Fruit fly (Drosophila melanogaster) whole organism, prepupa: Measurements from ENCODE around the gene CG18273.

Source experiments
- CG10669 ChIP-seq: fragments of 200-800 bp; sonication (Bioruptor generic); optimal IDR thresholded peaks from 3 replicates; lab custom pipeline; 2018; ENCODE audit warnings: missing biosample characterization, mild to moderate bottlenecking, missing genetic modification characterization, moderate library complexity
- CG11902 ChIP-seq: fragments of 200-800 bp; sonication (Bioruptor generic); optimal IDR thresholded peaks from 3 replicates; lab custom pipeline; 2016; ENCODE audit warnings: missing biosample characterization, missing genetic modification characterization
- CG15336 ChIP-seq: fragments of 200-800 bp; sonication (Bioruptor generic); IDR thresholded peaks from 2 replicates; pipeline ENCODE4 v1.3.6; 2022; ENCODE audit warnings: missing biosample characterization, missing genetic modification characterization
- CG16779 ChIP-seq: fragments of 200-800 bp; sonication (Bioruptor generic); optimal IDR thresholded peaks from 3 replicates; lab custom pipeline; 2017; ENCODE audit warnings: missing biosample characterization, mild to moderate bottlenecking, missing genetic modification characterization
- CG3032 ChIP-seq: fragments of 200-800 bp; optimal IDR thresholded peaks from 2 replicates; lab custom pipeline; 2019; ENCODE audit warnings: missing biosample characterization, mild to moderate bottlenecking, missing genetic modification characterization, moderate library complexity
- CG31627 ChIP-seq: fragments of 200-800 bp; sonication (Bioruptor generic); optimal IDR thresholded peaks from 3 replicates; lab custom pipeline; 2016; ENCODE audit warnings: missing biosample characterization, missing genetic modification characterization
- CG32006 ChIP-seq: fragments of 200-800 bp; sonication (Bioruptor generic); optimal IDR thresholded peaks from 3 replicates; lab custom pipeline; 2017; ENCODE audit warnings: missing biosample characterization, mild to moderate bottlenecking, missing genetic modification characterization
- CG3919 ChIP-seq: fragments of 200-800 bp; sonication (Bioruptor generic); optimal IDR thresholded peaks from 3 replicates; lab custom pipeline; 2016; ENCODE audit warnings: missing biosample characterization, missing genetic modification characterization
- CG4318 ChIP-seq: fragments of 200-800 bp; sonication (Bioruptor generic); optimal IDR thresholded peaks from 3 replicates; lab custom pipeline; 2017; ENCODE audit warnings: missing biosample characterization, mild to moderate bottlenecking, missing genetic modification characterization
- CG6163 ChIP-seq: fragments of 200-800 bp; sonication (Bioruptor generic); IDR thresholded peaks from 3 replicates; pipeline ENCODE4 v1.3.6; 2022; ENCODE audit warnings: missing biosample characterization, missing genetic modification characterization
- CG6276 ChIP-seq: fragments of 200-800 bp; sonication (Bioruptor generic); optimal IDR thresholded peaks from 2 replicates; lab custom pipeline; 2017; ENCODE audit warnings: missing biosample characterization, mild to moderate bottlenecking, missing genetic modification characterization
- CG6808 ChIP-seq: fragments of 200-800 bp; sonication (Bioruptor generic); optimal IDR thresholded peaks from 3 replicates; lab custom pipeline; 2017; ENCODE audit warnings: missing biosample characterization, missing genetic modification characterization, mild to moderate bottlenecking, moderate library complexity, missing genetic modification reagents
- CG8632 ChIP-seq: fragments of 200-800 bp; sonication (Bioruptor generic); optimal IDR thresholded peaks from 3 replicates; lab custom pipeline; 2016; ENCODE audit warnings: missing biosample characterization, missing genetic modification characterization
- Eip78C ChIP-seq: fragments of 200-800 bp; sonication (Bioruptor generic); peaks from one replicate; lab custom pipeline; 2016; ENCODE audit warnings: missing biosample characterization, missing genetic modification characterization
- Eip93F ChIP-seq: fragments of 200-800 bp; sonication (Bioruptor generic); optimal IDR thresholded peaks from 2 replicates; lab custom pipeline; 2016; ENCODE audit warnings: missing biosample characterization, mild to moderate bottlenecking, missing genetic modification characterization
- Ets21C ChIP-seq: fragments of 200-800 bp; sonication (Bioruptor generic); optimal IDR thresholded peaks from 3 replicates; lab custom pipeline; 2016; ENCODE audit warnings: missing biosample characterization, missing genetic modification characterization
- Gug ChIP-seq: fragments of 200-800 bp; sonication (Bioruptor generic); IDR thresholded peaks from 2 replicates; pipeline ENCODE4 v1.3.6; 2022; ENCODE audit warnings: missing biosample characterization, missing genetic modification characterization
- Hr39 ChIP-seq: fragments of 200-800 bp; sonication (Bioruptor generic); optimal IDR thresholded peaks from 2 replicates; lab custom pipeline; 2016; ENCODE audit warnings: missing biosample characterization, missing genetic modification characterization
- Met ChIP-seq: fragments of 200-800 bp; sonication (Bioruptor generic); optimal IDR thresholded peaks from 3 replicates; lab custom pipeline; 2016; ENCODE audit warnings: missing biosample characterization, missing genetic modification characterization
- Sox102F ChIP-seq: fragments of 200-800 bp; sonication (Bioruptor generic); optimal IDR thresholded peaks from 2 replicates; lab custom pipeline; 2016; ENCODE audit warnings: missing biosample characterization, mild to moderate bottlenecking, missing genetic modification characterization
- achi ChIP-seq: fragments of 200-800 bp; sonication (Bioruptor generic); optimal IDR thresholded peaks from 3 replicates; lab custom pipeline; 2016; ENCODE audit warnings: missing biosample characterization, missing genetic modification characterization
- acj6 ChIP-seq: fragments of 200-800 bp; sonication (Bioruptor generic); optimal IDR thresholded peaks from 3 replicates; lab custom pipeline; 2016; ENCODE audit warnings: missing biosample characterization, missing genetic modification characterization
- cyc ChIP-seq: fragments of 200-800 bp; sonication (Bioruptor generic); optimal IDR thresholded peaks from 3 replicates; lab custom pipeline; 2016; ENCODE audit warnings: missing biosample characterization, missing genetic modification characterization
- dac ChIP-seq: fragments of 200-800 bp; sonication (Bioruptor generic); optimal IDR thresholded peaks from 2 replicates; lab custom pipeline; 2017; ENCODE audit warnings: missing biosample characterization, mild to moderate bottlenecking, missing genetic modification characterization
- dsx ChIP-seq: fragments of 200-800 bp; optimal IDR thresholded peaks from 3 replicates; lab custom pipeline; 2019; ENCODE audit warnings: missing biosample characterization, mild to moderate bottlenecking, missing genetic modification characterization, moderate library complexity; ENCODE audit not compliant: poor library complexity, severe bottlenecking
- eg ChIP-seq: fragments of 200-800 bp; sonication (Bioruptor generic); IDR thresholded peaks from 3 replicates; pipeline ENCODE4 v1.3.6; 2022; ENCODE audit warnings: missing biosample characterization, missing genetic modification characterization
- esn ChIP-seq: fragments of 200-800 bp; sonication (Bioruptor generic); optimal IDR thresholded peaks from 2 replicates; lab custom pipeline; 2016; ENCODE audit warnings: missing biosample characterization, mild to moderate bottlenecking, missing genetic modification characterization, moderate library complexity
- fd85E ChIP-seq: fragments of 200-800 bp; sonication (Bioruptor generic); optimal IDR thresholded peaks from 3 replicates; lab custom pipeline; 2016; ENCODE audit warnings: missing biosample characterization, missing genetic modification characterization
- lz ChIP-seq: fragments of 200-800 bp; sonication (Bioruptor generic); optimal IDR thresholded peaks from 3 replicates; lab custom pipeline; 2016; ENCODE audit warnings: missing biosample characterization, missing genetic modification characterization
- pdm3 ChIP-seq: fragments of 200-800 bp; sonication (Bioruptor generic); optimal IDR thresholded peaks from 3 replicates; lab custom pipeline; 2016; ENCODE audit warnings: missing biosample characterization, missing genetic modification characterization
- ss ChIP-seq, 2 experiments: fragments of 200-800 bp; sonication (Bioruptor generic); optimal IDR thresholded peaks; 2 replicates in 1 of 2; 3 replicates in 1 of 2; lab custom pipeline; 2017 to 2018; ENCODE audit warnings: mild to moderate bottlenecking in 2 of 2, missing biosample characterization in 2 of 2, missing genetic modification characterization in 2 of 2, moderate library complexity in 1 of 2
- svp ChIP-seq: fragments of 200-800 bp; sonication (Bioruptor generic); peaks from one replicate; lab custom pipeline; 2016; ENCODE audit warnings: missing biosample characterization, missing genetic modification characterization

The CG18273 gene

dm6 chrX:487517-487957 is at the start of gene CG18273, which contains the start of gene CG3156:
Gene CG18273 (minus strand): TSS chrX:487581.
Gene CG3156 (plus strand): TSS chrX:487878.
- no peak for TF ChIP-seq dsx (GFP tag; lab: Kevin White, UChicago)
- TF ChIP-seq lz (GFP tag; lab: Kevin White, UChicago), result peak; percentile 1
- TF ChIP-seq CG10669 (GFP tag; lab: Kevin White, UChicago), result no peak
- TF ChIP-seq CG3032 (tag; lab: Kevin White, UChicago), result peak; percentile 30
- peak; percentile 24 for TF ChIP-seq CG31627
- peak; percentile 26 for TF ChIP-seq esn (GFP tag; lab: Kevin White, UChicago)
- TF ChIP-seq CG6276 (GFP tag; lab: Kevin White, UChicago), result no peak
- no peak for TF ChIP-seq fd85E (GFP tag; lab: Kevin White, UChicago)
- TF ChIP-seq ss (GFP tag; optimal IDR thresholded peaks at IDR 0.05; lab: Kevin White, UChicago), result no peak

dm6 chrX:529724-530603 is 42.6 kb upstream of the CG18273 start, which contains the start of the genes CG4293 and Appl:
Gene CG4293 (minus strand): TSS chrX:530291.
Gene Appl (plus strand): TSS chrX:530501.
- TF ChIP-seq eg (GFP tag; lab: Robert Waterston, UW), result 0 out of 3 replicates have a peak, but pooled peaks have one; percentile 30
- TF ChIP-seq dac (GFP tag; lab: Kevin White, UChicago), result no peak
- peak; percentile 40 for TF ChIP-seq Eip78C (GFP tag; lab: Kevin White, UChicago)
- no peak for TF ChIP-seq CG8632 (GFP tag; lab: Kevin White, UChicago)
- TF ChIP-seq acj6 (GFP tag; lab: Kevin White, UChicago), result no peak
- no peak for TF ChIP-seq Met (GFP tag; lab: Kevin White, UChicago)
- TF ChIP-seq esn (GFP tag; lab: Kevin White, UChicago), result no peak
- peak; percentile 40 for TF ChIP-seq CG6808 (GFP tag; lab: Kevin White, UChicago)
- TF ChIP-seq svp (GFP tag; lab: Kevin White, UChicago), result no peak

dm6 chrX:526479-527071 is 39.2 kb upstream of the CG18273 start:
- TF ChIP-seq CG6276 (GFP tag; lab: Kevin White, UChicago), result no peak
- TF ChIP-seq Eip78C (GFP tag; lab: Kevin White, UChicago), result peak; percentile 47
- no peak for TF ChIP-seq CG6808 (GFP tag; lab: Kevin White, UChicago)
- no peak for TF ChIP-seq Gug (GFP tag; lab: Robert Waterston, UW)
- no peak for TF ChIP-seq Ets21C (GFP tag; lab: Kevin White, UChicago)

dm6 chrX:525610-526009 is 38.2 kb upstream of the CG18273 start:
- TF ChIP-seq CG16779 (tag; lab: Kevin White, UChicago) (no peak), Sox102F (GFP tag; lab: Kevin White, UChicago) (no peak), CG3919 (GFP tag; lab: Kevin White, UChicago) (no peak), CG32006 (no peak), Eip93F (GFP tag; lab: Kevin White, UChicago) (no peak), CG4318 (GFP tag; lab: Kevin White, UChicago) (no peak), achi (GFP tag; lab: Kevin White, UChicago) (no peak), CG15336 (GFP tag; lab: Robert Waterston, UW) (no peak), pdm3 (no peak), CG6163 (no peak), CG11902 (GFP tag; lab: Kevin White, UChicago) (no peak), Hr39 (no peak), cyc (GFP tag; lab: Kevin White, UChicago) (no peak)
